Fruit fly (Drosophila melanogaster): ENCODE results near the gene CG33509.
A peak's percentile ranks its signal among the peaks of the same experiment; 100 is the strongest.

The CG33509 gene

DNA sequence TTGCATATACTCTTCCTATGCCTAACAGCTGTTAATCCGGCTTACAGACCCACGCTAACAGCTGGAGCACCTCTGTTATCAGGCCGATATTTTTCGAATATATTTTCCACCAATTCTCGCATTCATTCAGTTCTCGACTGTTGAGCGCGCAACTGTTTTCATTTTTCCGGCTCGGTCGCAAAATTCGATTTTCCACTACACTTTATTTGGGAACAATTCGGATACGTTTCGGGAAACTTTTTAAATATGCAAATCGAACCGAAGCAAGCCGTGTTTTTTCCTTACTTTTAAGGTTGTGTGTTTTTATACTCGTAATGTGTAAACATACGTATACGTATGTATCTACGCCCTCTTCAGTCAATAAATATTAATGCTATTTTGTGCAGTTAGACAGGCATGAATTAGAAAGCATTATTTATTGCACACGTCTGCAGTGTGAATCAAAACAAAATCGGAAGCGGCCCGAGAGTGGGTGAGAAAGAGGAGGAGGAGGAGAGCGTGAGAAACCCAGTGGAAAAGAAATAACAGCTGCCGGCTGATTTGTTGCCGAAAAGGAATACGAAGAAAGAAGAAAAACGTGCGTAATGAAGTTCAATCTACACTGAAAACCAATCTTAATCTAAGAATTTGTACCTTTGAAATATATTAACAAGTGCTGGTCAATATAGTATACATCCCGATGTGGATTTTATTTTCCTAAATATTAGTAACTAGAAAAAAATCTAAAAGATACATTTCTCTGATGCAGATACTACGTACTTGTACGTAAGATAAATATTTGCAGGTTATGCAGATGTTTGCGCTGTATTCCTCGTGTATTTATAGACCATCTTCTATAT lies 21.6 kb upstream of the CG33509 start (continued):
- no peak for TF ChIP-seq pan (optimal IDR thresholded peaks at IDR 0.05)
- TF ChIP-seq pan (GFP tag; optimal IDR thresholded peaks at IDR 0.05 in 1 of 2, IDR thresholded peaks at IDR 0.05 in 1 of 2) = no peak
- no peak for TF ChIP-seq repo (GFP tag; optimal IDR thresholded peaks at IDR 0.05)
- TF ChIP-seq C15 (GFP tag; IDR thresholded peaks at IDR 0.05) = no peak
- no peak for TF ChIP-seq her (GFP tag; optimal IDR thresholded peaks at IDR 0.05)
- TF ChIP-seq dati (GFP tag; IDR thresholded peaks at IDR 0.05) = no peak
- no peak for TF ChIP-seq CG43689 (GFP tag; IDR thresholded peaks at IDR 0.05)
- no peak for TF ChIP-seq CG5180 (GFP tag; optimal IDR thresholded peaks at IDR 0.05)
- no peak for TF ChIP-seq zen2 (GFP tag; IDR thresholded peaks at IDR 0.05; ENCODE audit: partially characterized antibody)
- no peak for TF ChIP-seq fu2 (GFP tag; optimal IDR thresholded peaks at IDR 0.05)
- TF ChIP-seq Rfx (GFP tag; IDR thresholded peaks at IDR 0.05) = 0 out of 2 replicates have a peak, but pooled peaks have one; percentile 24
- no peak for TF ChIP-seq CG15601 (tag; optimal IDR thresholded peaks at IDR 0.05)
- TF ChIP-seq nerfin-2 (GFP tag; IDR thresholded peaks at IDR 0.05; ENCODE audit: partially characterized antibody) = no peak
- no peak for TF ChIP-seq sna (GFP tag; IDR thresholded peaks at IDR 0.05; ENCODE audit: partially characterized antibody)
- TF ChIP-seq CG4424 (GFP tag; optimal IDR thresholded peaks at IDR 0.05) = peak; percentile 32
- TF ChIP-seq tna (GFP tag; IDR thresholded peaks at IDR 0.05; ENCODE audit: partially characterized antibody) = peak; percentile 31; the same call in 1 of the 2 replicates
- TF ChIP-seq Sox100B (GFP tag; optimal IDR thresholded peaks at IDR 0.05) = no peak
- no peak for TF ChIP-seq CG13296 (GFP tag; optimal IDR thresholded peaks at IDR 0.05)
- TF ChIP-seq Deaf1 (tag; optimal IDR thresholded peaks at IDR 0.05) = peak; percentile 21
- TF ChIP-seq bbx (GFP tag; IDR thresholded peaks at IDR 0.05; ENCODE audit: partially characterized antibody) = 0 out of 2 replicates have a peak, but pooled peaks have one; percentile 22
- no peak for TF ChIP-seq CG7928 (GFP tag; optimal IDR thresholded peaks at IDR 0.05)
- TF ChIP-seq Hr51 (GFP tag; optimal IDR thresholded peaks at IDR 0.05) = peak in 1 of 2 experiments; percentile 32
- TF ChIP-seq nau (GFP tag; optimal IDR thresholded peaks at IDR 0.05) = peak; percentile 47
- TF ChIP-seq vvl (GFP tag; IDR thresholded peaks at IDR 0.05) = peak; percentile 15; the same call in 1 of the 2 replicates
- no peak for TF ChIP-seq sr (GFP tag; IDR thresholded peaks at IDR 0.05)
- TF ChIP-seq CG9215 (GFP tag; IDR thresholded peaks at IDR 0.05) = no peak
- TF ChIP-seq Max (GFP tag; optimal IDR thresholded peaks at IDR 0.05) = no peak
- no peak for TF ChIP-seq ttk (GFP tag; IDR thresholded peaks at IDR 0.05)
- no peak for TF ChIP-seq CG30431 (GFP tag; optimal IDR thresholded peaks at IDR 0.05)
- peak; percentile 1 for TF ChIP-seq CG17359 (tag; optimal IDR thresholded peaks at IDR 0.05)
- no peak for TF ChIP-seq Ssrp (tag; optimal IDR thresholded peaks at IDR 0.05)
- TF ChIP-seq CG14441 (GFP tag; IDR thresholded peaks at IDR 0.05) = no peak
- TF ChIP-seq so (GFP tag; IDR thresholded peaks at IDR 0.05) = no peak
- no peak for TF ChIP-seq wor (GFP tag; IDR thresholded peaks at IDR 0.05)
- TF ChIP-seq CG18262 (tag; optimal IDR thresholded peaks at IDR 0.05) = no peak
- no peak for TF ChIP-seq pum (GFP tag; optimal IDR thresholded peaks at IDR 0.05)
- no peak for TF ChIP-seq sob (GFP tag; IDR thresholded peaks at IDR 0.05)
- TF ChIP-seq crp (GFP tag; optimal IDR thresholded peaks at IDR 0.05) = peak in 1 of 2 experiments; percentile 2
- peak; percentile 16 for TF ChIP-seq CG8388 (GFP tag; optimal IDR thresholded peaks at IDR 0.05)
- peak; percentile 84 for TF ChIP-seq sens (GFP tag)
- no peak for TF ChIP-seq CG6791 (GFP tag; IDR thresholded peaks at IDR 0.05; ENCODE audit: partially characterized antibody)
- no peak for TF ChIP-seq rib (GFP tag; IDR thresholded peaks at IDR 0.05)
- no peak for TF ChIP-seq Sry-β (GFP tag; optimal IDR thresholded peaks at IDR 0.05)
- TF ChIP-seq emc (GFP tag; optimal IDR thresholded peaks at IDR 0.05) = no peak
- TF ChIP-seq al (GFP tag; IDR thresholded peaks at IDR 0.05) = no peak
- no peak for TF ChIP-seq CG7556 (GFP tag; optimal IDR thresholded peaks at IDR 0.05)
- TF ChIP-seq sim (GFP tag; IDR thresholded peaks at IDR 0.05) = no peak
- TF ChIP-seq onecut (GFP tag; IDR thresholded peaks at IDR 0.05) = no peak
- no peak for TF ChIP-seq CG18619 (GFP tag; optimal IDR thresholded peaks at IDR 0.05)
